Worm (Caenorhabditis elegans) whole organism, mixed stage, embryonic: ENCODE data around the gene C16D9.6.

Source experiments
- M03D4.4 ChIP-seq: sonication (generic microtip); optimal IDR thresholded peaks from 2 replicates; lab custom pipeline; 2017; ENCODE audit warnings: mild to moderate bottlenecking, missing genetic modification characterization, missing compliant biosample characterization
- bed-3 ChIP-seq: fragments of 200-800 bp; sonication (Bioruptor generic); optimal IDR thresholded peaks from 3 replicates; lab custom pipeline; 2018; ENCODE audit warnings: mild to moderate bottlenecking, missing genetic modification characterization, moderate library complexity, missing compliant biosample characterization
- blmp-1 ChIP-seq: fragments of 150-350 bp; optimal IDR thresholded peaks from 2 replicates; lab custom pipeline; 2014; ENCODE audit warnings: missing biosample characterization, missing genetic modification characterization
- ces-1 ChIP-seq: fragments of 150-350 bp; optimal IDR thresholded peaks from 2 replicates; lab custom pipeline; 2014; ENCODE audit warnings: missing biosample characterization, missing genetic modification reagents, missing genetic modification characterization
- cnd-1 ChIP-seq: fragments of 200-800 bp; sonication (Bioruptor generic); optimal IDR thresholded peaks from 2 replicates; lab custom pipeline; 2018; ENCODE audit warnings: mild to moderate bottlenecking, missing genetic modification characterization, missing compliant biosample characterization
- drap-1 ChIP-seq: fragments of 200-800 bp; sonication (Bioruptor generic); optimal IDR thresholded peaks from 3 replicates; lab custom pipeline; 2018; ENCODE audit warnings: mild to moderate bottlenecking, missing genetic modification characterization, missing compliant biosample characterization
- elt-1 ChIP-seq: sonication (generic microtip); optimal IDR thresholded peaks from 2 replicates; lab custom pipeline; 2017; ENCODE audit warnings: missing genetic modification characterization, mild to moderate bottlenecking, missing compliant biosample characterization, antibody characterized with exemption, moderate library complexity, borderline replicate concordance; ENCODE audit not compliant: insufficient read depth
- elt-3 ChIP-seq: fragments of 150-350 bp; optimal IDR thresholded peaks from 2 replicates; lab custom pipeline; 2014; ENCODE audit warnings: missing biosample characterization, missing genetic modification characterization
- flh-1 ChIP-seq: fragments of 200-800 bp; sonication (Bioruptor generic); optimal IDR thresholded peaks from 2 replicates; lab custom pipeline; 2018; ENCODE audit warnings: mild to moderate bottlenecking, missing genetic modification characterization, moderate library complexity, missing compliant biosample characterization
- ham-2 ChIP-seq: fragments of 200-800 bp; sonication (Bioruptor generic); optimal IDR thresholded peaks from 2 replicates; lab custom pipeline; 2018; ENCODE audit warnings: mild to moderate bottlenecking, missing genetic modification characterization, missing compliant biosample characterization
- hlh-1 ChIP-seq: fragments of 150-350 bp; optimal IDR thresholded peaks from 2 replicates; lab custom pipeline; 2014; ENCODE audit warnings: missing biosample characterization, missing genetic modification reagents, missing genetic modification characterization
- lin-13 ChIP-seq: fragments of 150-350 bp; optimal IDR thresholded peaks from 2 replicates; lab custom pipeline; 2014; ENCODE audit warnings: missing biosample characterization, missing genetic modification characterization
- lin-32 ChIP-seq: fragments of 200-800 bp; sonication (Bioruptor generic); optimal IDR thresholded peaks from 2 replicates; lab custom pipeline; 2018; ENCODE audit warnings: mild to moderate bottlenecking, missing genetic modification characterization, missing compliant biosample characterization
- lsy-2 ChIP-seq: fragments of 150-350 bp; optimal IDR thresholded peaks from 2 replicates; lab custom pipeline; 2014; ENCODE audit warnings: missing biosample characterization, missing genetic modification characterization
- mab-5 ChIP-seq: fragments of 150-350 bp; optimal IDR thresholded peaks from 2 replicates; lab custom pipeline; 2014; ENCODE audit warnings: missing biosample characterization, missing genetic modification characterization
- mep-1 ChIP-seq: fragments of 150-350 bp; optimal IDR thresholded peaks from 2 replicates; lab custom pipeline; 2017; ENCODE audit warnings: missing biosample characterization, missing genetic modification reagents, missing genetic modification characterization, inconsistent platforms
- mls-2 ChIP-seq: sonication (generic microtip); optimal IDR thresholded peaks from 2 replicates; lab custom pipeline; 2016; ENCODE audit warnings: mild to moderate bottlenecking, missing genetic modification characterization, moderate library complexity, missing compliant biosample characterization
- nhr-12 ChIP-seq: fragments of 150-350 bp; optimal IDR thresholded peaks from 2 replicates; lab custom pipeline; 2014; ENCODE audit warnings: missing biosample characterization, missing genetic modification characterization
- nhr-2 ChIP-seq: fragments of 150-350 bp; optimal IDR thresholded peaks from 2 replicates; lab custom pipeline; 2014; ENCODE audit warnings: missing biosample characterization, missing genetic modification characterization
- nhr-237 ChIP-seq: fragments of 150-350 bp; optimal IDR thresholded peaks from 2 replicates; lab custom pipeline; 2014; ENCODE audit warnings: missing biosample characterization, missing genetic modification characterization
- nhr-28 ChIP-seq: fragments of 150-350 bp; optimal IDR thresholded peaks from 2 replicates; lab custom pipeline; 2014; ENCODE audit warnings: missing biosample characterization, missing genetic modification characterization
- nhr-76 ChIP-seq: sonication (generic microtip); optimal IDR thresholded peaks from 2 replicates; lab custom pipeline; 2017; ENCODE audit warnings: missing biosample characterization, missing genetic modification characterization
- pha-4 ChIP-seq: fragments of 150-350 bp; optimal IDR thresholded peaks from 2 replicates; lab custom pipeline; 2018; ENCODE audit warnings: missing biosample characterization, missing genetic modification reagents, missing genetic modification characterization
- snpc-4 ChIP-seq: fragments of 150-350 bp; optimal IDR thresholded peaks from 2 replicates; lab custom pipeline; 2014; ENCODE audit warnings: missing biosample characterization, missing genetic modification characterization
- sptf-1 ChIP-seq: sonication (generic microtip); optimal IDR thresholded peaks from 2 replicates; lab custom pipeline; 2017; ENCODE audit warnings: mild to moderate bottlenecking, missing genetic modification characterization, moderate library complexity, missing compliant biosample characterization
- tbx-8 ChIP-seq: fragments of 200-800 bp; sonication (Bioruptor generic); optimal IDR thresholded peaks from 2 replicates; lab custom pipeline; 2018; ENCODE audit warnings: mild to moderate bottlenecking, missing genetic modification characterization, moderate library complexity, missing compliant biosample characterization
- unc-120 ChIP-seq: sonication (generic microtip); optimal IDR thresholded peaks from 2 replicates; lab custom pipeline; 2017; ENCODE audit warnings: missing genetic modification characterization, missing compliant biosample characterization; ENCODE audit not compliant: poor library complexity, severe bottlenecking
- zip-8 ChIP-seq: fragments of 150-350 bp; optimal IDR thresholded peaks from 2 replicates; lab custom pipeline; 2014; ENCODE audit warnings: missing biosample characterization, missing genetic modification characterization
- ztf-11 ChIP-seq: fragments of 150-350 bp; optimal IDR thresholded peaks from 2 replicates; lab custom pipeline; 2014; ENCODE audit warnings: missing biosample characterization, missing genetic modification characterization

C16D9.6 gene

DNA sequence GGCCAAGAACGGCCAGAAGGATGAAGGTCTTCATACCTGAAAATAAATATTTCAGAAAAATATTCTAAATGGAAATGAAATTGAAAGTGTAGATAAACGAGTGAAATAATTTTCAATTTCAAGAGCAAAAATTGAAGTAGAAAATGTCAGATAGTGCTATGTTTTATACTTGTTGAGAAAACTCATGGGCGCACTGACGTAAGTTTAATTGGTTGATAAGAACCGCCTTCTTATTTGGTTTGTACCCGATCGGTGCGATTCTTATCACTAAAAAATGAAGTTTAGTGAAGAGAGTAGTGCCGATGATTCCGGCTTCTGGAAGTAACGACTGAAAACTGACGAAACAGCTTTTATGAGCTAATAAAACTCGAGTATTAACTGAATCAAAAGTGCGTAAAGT is 18.8 kb upstream of the C16D9.6 start, which contains the start of the genes asp-6 and asp-12:
Gene asp-6, minus strand, starts transcription at position 36 of the 400 bp plus-strand sequence.
Gene asp-12, plus strand, starts transcription at position 309 of the 400 bp plus-strand sequence.
- TF ChIP-seq mls-2 (tag; lab: Kevin White, UChicago) = no peak
- no peak for TF ChIP-seq ztf-11 (tag; lab: Kevin White, UChicago)
- TF ChIP-seq sptf-1 (tag; lab: Kevin White, UChicago) = no peak
- TF ChIP-seq lsy-2 (tag; lab: Kevin White, UChicago) = no peak
- TF ChIP-seq elt-3 (tag; lab: Kevin White, UChicago) = no peak
- no peak for TF ChIP-seq elt-1 (tag; lab: Kevin White, UChicago)
- no peak for TF ChIP-seq nhr-76 (tag; lab: Kevin White, UChicago)
- no peak for TF ChIP-seq flh-1 (GFP tag; lab: Kevin White, UChicago)
- no peak for TF ChIP-seq mab-5
- no peak for TF ChIP-seq zip-8 (tag; lab: Kevin White, UChicago)
- no peak for TF ChIP-seq bed-3 (GFP tag; lab: Kevin White, UChicago)
- no peak for TF ChIP-seq ces-1
- no peak for TF ChIP-seq ham-2 (GFP tag; lab: Kevin White, UChicago)
- no peak for TF ChIP-seq lin-13
- no peak for TF ChIP-seq cnd-1 (tag; lab: Kevin White, UChicago)
- no peak for TF ChIP-seq lin-32 (GFP tag; lab: Kevin White, UChicago)

DNA sequence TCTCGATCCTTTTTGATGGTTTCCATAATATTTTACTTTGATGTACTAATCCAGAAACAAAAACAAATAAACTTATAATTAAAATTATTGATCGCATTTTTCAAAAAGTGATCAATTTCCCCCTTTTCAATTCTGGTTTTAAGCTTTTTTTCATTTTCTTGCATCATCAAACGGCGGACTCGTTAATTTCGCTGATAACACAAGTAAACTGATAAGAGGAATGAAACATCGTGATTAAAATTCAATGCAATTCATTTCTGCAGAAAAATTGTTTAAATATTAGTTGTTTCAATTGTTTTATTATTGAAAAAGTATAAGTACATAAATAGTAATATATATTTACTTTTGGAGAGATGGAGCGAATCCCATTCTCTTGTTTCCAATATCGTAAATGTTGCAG is 17.2 kb upstream of the C16D9.6 start:
- TF ChIP-seq mep-1 (no peak), sptf-1 (tag; lab: Kevin White, UChicago) (no peak), nhr-28 (tag; lab: Kevin White, UChicago) (no peak)
- TF ChIP-seq, all 35 proteins: peak for 0

DNA sequence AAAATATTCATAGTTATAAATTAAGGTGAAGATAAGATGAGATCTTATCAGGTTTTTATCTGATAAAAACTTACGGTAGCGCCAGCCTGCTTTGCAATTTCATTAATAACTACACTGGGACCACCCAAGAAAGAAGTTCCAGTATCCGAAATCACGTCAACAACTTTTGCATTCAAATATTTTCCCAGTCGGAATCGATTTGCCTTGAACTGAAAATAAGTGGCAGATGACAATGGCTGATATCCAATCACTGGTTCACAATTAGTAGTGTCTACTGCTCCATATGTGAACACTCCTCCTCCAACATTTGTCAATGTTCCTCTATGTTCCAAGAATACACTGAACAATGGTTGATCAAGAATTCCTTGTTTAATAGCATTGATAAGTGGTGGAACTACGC is 16.1 kb upstream of the C16D9.6 start, which contains the start of gene F21F8.5:
Gene F21F8.5, minus strand, starts transcription at position 101 of the 400 bp plus-strand sequence.
- no peak for TF ChIP-seq bed-3 (GFP tag; lab: Kevin White, UChicago)
- TF ChIP-seq lsy-2 (tag; lab: Kevin White, UChicago) = no peak
- no peak for TF ChIP-seq nhr-237 (tag; lab: Kevin White, UChicago)
- TF ChIP-seq ham-2 (GFP tag; lab: Kevin White, UChicago) = no peak
- no peak for TF ChIP-seq blmp-1 (tag; lab: Kevin White, UChicago)
- TF ChIP-seq nhr-2 = no peak
- TF ChIP-seq nhr-12 (tag; lab: Kevin White, UChicago) = no peak

DNA sequence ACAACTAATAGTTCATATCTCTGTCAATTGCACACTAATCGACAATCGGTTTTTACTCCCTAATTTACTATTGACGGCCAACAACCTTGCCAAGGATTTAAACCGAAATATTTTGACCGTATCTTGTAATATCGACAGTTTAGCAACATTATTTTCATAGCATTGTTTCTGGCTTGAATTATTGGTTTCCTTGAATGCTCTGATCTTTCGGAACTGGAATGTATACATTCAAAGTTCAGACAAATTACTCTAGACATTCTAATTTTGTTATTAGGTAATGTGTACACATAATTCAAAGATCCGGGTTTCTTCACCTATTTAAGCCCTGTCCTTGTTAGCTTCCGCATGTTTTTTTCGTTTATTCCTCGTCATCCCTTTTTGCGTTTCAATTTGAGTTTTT is 13.8 kb upstream of the C16D9.6 start, which contains the start of gene C16D9.9:
Gene C16D9.9, plus strand, starts transcription at position 301 of the 400 bp plus-strand sequence.
- no peak for TF ChIP-seq unc-120 (tag; lab: Kevin White, UChicago)
- TF ChIP-seq, all 35 proteins: peak for 0

DNA sequence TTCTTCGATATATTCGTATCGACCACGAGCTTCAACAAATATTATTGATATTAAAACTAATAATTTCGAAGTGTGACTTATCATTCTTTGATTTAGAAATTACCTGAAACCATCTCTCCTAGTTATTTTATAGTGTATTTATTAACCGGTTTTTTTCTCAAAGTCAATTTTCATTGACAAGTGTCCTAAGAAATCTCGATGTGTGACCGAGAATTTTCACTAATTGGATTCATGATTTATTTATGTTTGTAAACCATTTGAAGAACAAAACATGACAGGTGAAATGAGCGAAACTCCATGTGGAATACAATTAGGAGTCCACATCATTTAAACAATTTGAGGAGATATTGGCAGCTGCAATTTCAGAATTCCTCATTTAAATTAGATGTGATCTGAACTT is 13.4 kb upstream of the C16D9.6 start, which contains the start of gene C16D9.8:
Gene C16D9.8, minus strand, starts transcription at position 101 of the 400 bp plus-strand sequence.
- no peak for TF ChIP-seq drap-1 (GFP tag; lab: Kevin White, UChicago)
- no peak for TF ChIP-seq pha-4
- no peak for TF ChIP-seq hlh-1

DNA sequence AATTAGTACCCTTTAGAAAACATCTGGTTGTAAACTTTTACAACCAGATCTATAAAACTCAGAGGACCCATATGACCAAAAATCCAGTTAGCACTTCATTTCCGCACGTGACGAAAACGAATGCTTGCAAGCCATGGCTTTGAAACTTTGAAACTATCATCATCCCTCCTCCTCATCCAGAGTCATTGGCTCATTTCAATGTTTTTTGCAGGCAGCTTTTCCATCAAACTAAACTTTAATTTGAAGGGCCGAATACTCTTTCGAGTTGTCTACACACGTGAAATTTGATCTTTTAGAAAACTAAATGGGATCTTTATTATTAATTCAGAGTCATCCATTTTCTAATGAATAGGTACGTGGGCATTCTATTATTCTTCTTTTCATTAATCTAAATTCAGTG is 12.1 kb upstream of the C16D9.6 start:
- TF ChIP-seq tbx-8 (no peak), nhr-2 (no peak), M03D4.4 (tag; lab: Kevin White, UChicago) (no peak), mls-2 (tag; lab: Kevin White, UChicago) (no peak), snpc-4 (tag; lab: Kevin White, UChicago) (no peak)

DNA sequence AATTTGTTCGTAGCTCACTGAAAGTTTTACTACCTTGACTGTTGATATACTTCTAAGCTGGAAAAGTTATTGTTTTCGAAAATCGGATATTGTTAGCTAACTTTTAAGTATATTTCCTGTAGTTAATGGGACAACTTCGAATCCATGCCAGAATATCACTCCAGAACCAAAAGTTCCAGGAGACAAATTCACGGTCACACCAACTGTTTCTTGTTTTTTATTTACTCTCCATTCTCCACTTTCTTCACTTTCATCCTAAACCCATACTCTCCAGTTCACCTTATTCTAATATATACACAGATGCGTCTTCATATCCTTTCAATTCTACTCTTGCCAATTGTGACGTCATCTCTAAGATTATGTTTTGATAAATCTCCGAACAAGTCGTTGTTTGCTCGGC is 8.9 kb upstream of the C16D9.6 start, which contains the start of gene C16D9.1:
Gene C16D9.1, plus strand, starts transcription at position 301 of the 400 bp plus-strand sequence.
- no peak for TF ChIP-seq lin-13
- TF ChIP-seq nhr-28 (tag; lab: Kevin White, UChicago) = no peak
- no peak for TF ChIP-seq tbx-8
- no peak for TF ChIP-seq nhr-12 (tag; lab: Kevin White, UChicago)
- no peak for TF ChIP-seq mep-1
- no peak for TF ChIP-seq blmp-1 (tag; lab: Kevin White, UChicago)
- no peak for TF ChIP-seq mls-2 (tag; lab: Kevin White, UChicago)
- TF ChIP-seq ces-1 = no peak
- TF ChIP-seq bed-3 (GFP tag; lab: Kevin White, UChicago) = no peak
- no peak for TF ChIP-seq elt-1 (tag; lab: Kevin White, UChicago)
- TF ChIP-seq ztf-11 (tag; lab: Kevin White, UChicago) = no peak
- no peak for TF ChIP-seq unc-120 (tag; lab: Kevin White, UChicago)
- no peak for TF ChIP-seq M03D4.4 (tag; lab: Kevin White, UChicago)
- no peak for TF ChIP-seq flh-1 (GFP tag; lab: Kevin White, UChicago)
